Worm (Caenorhabditis elegans): ENCODE results near the gene mec-15.

The mec-15 gene

DNA sequence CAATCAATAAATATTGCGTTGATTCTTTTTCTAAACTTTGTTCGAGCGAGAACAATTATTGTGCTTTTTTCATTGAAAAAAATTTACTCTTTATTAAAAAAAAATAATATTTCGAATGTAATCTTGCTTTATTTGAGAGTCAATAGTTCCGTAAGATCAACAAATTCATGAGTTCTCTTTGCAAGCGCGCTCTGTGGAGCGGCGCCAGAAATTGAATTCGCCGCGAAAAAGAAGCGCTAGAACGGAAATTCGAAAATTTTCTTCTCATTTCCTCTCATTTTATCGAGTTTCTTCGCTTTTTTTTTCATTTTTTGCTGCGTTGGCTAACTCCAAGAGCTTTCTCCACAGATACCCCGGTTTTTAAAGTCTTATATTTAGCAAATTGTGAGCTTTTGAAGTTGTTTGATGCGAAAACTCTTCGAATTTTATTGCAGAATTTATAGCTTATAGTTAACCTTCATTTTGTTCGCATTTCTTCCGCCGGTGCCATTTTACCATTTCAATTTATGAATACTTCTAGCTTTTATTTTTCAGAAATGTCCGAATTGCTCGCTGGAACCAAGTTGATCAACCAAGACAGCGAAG is 42.3 kb downstream of the mec-15 start, which contains the start of gene R05H5.3:
Gene R05H5.3 (plus strand): TSS at position 535 of the 585 bp plus-strand sequence.
- TF ChIP-seq flt-1 (GFP tag; IDR thresholded peaks at IDR 0.05) (no peak), T22C8.4 (GFP tag; IDR thresholded peaks at IDR 0.05) (no peak), cog-1 (tag; optimal IDR thresholded peaks at IDR 0.05) (no peak), ztf-23 (GFP tag; IDR thresholded peaks at IDR 0.05) (no peak)

DNA sequence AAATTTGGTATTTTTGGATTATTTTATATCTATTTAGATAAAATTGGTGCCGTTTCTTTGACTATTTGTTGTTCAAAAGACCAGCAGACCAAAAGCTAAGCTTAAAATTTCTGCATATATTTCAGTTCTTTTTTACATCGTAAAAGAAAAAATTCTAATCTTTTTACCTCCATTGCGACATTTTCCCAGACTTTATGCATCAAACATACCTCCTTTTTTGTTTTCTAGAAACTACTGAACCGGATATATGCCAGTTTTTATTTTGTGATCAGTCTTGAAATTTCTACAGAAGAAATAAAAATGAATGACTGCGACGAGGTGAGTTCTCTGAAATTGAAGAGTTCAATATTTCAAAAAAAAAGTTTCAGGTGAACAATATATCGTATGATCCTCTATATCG is 44.9 kb downstream of the mec-15 start, which contains the start of gene srb-6:
Gene srb-6 (plus strand): TSS at position 301 of the 400 bp plus-strand sequence.
- no peak for TF ChIP-seq cog-1 (tag; optimal IDR thresholded peaks at IDR 0.05)
- TF ChIP-seq ztf-23 (GFP tag; IDR thresholded peaks at IDR 0.05): no peak
- TF ChIP-seq ztf-29 (GFP tag; IDR thresholded peaks at IDR 0.05): no peak
- TF ChIP-seq med-1 (GFP tag; optimal IDR thresholded peaks at IDR 0.05; ENCODE audit: insufficient read depth): no peak
- TF ChIP-seq flt-1 (GFP tag; IDR thresholded peaks at IDR 0.05): no peak
- no peak for TF ChIP-seq klf-2 (GFP tag; conservative IDR thresholded peaks at IDR 0.05)
- TF ChIP-seq tab-1 (GFP tag; IDR thresholded peaks at IDR 0.05): no peak
- TF ChIP-seq ref-1 (GFP tag; conservative IDR thresholded peaks at IDR 0.05): no peak

DNA sequence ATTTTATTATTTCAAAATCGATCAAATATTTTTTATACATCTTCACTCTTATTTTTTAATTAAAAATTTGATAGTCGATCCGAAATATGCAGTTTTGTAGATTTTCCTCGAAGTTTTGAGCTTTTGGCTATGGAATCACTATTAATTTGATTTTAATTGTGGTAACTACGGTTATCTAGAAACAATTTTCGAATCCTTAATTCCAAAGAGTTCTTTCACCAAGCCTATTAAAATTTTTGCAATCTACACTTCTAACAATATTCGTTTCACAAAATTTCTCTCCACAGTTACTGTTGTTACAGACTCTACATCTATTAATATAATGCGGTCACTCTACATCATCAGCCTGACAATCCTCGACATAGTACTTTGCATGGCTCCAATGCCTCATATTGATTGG is 47.3 kb downstream of the mec-15 start, which contains the start of gene R05H5.7:
Gene R05H5.7 (plus strand): TSS at position 301 of the 400 bp plus-strand sequence.
- no peak for TF ChIP-seq ztf-23 (GFP tag; IDR thresholded peaks at IDR 0.05)
- TF ChIP-seq T22C8.4 (GFP tag; IDR thresholded peaks at IDR 0.05): no peak
- TF ChIP-seq cog-1 (tag; optimal IDR thresholded peaks at IDR 0.05): no peak
- TF ChIP-seq tab-1 (GFP tag; IDR thresholded peaks at IDR 0.05): no peak
- no peak for TF ChIP-seq flt-1 (GFP tag; IDR thresholded peaks at IDR 0.05)
- no peak for TF ChIP-seq med-1 (GFP tag; optimal IDR thresholded peaks at IDR 0.05; ENCODE audit: insufficient read depth)
- no peak for TF ChIP-seq ref-1 (GFP tag; conservative IDR thresholded peaks at IDR 0.05)
- TF ChIP-seq ztf-29 (GFP tag; IDR thresholded peaks at IDR 0.05): no peak
- no peak for TF ChIP-seq klf-2 (GFP tag; conservative IDR thresholded peaks at IDR 0.05)

DNA sequence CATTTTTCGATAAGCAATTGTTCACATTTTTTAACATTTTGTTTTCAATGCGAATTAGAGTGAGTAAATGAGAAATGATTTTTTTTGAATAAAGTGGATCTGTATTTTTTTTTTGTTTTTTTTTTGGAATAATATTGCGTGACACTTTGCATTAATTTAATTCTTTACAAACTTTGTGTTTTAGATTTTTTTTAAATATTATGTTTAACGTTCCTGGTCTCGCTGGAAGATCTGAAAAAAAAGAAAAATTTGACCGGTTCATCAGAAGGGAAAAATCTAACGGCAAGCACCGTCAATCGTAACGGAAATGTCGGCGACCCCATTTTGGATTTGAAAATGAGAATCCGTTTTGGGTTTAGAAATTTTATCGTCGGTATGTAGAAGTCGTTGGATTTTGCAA is 50.1 kb downstream of the mec-15 start, which contains the start of gene cdc-25.4:
Gene cdc-25.4 (minus strand): TSS at position 101 of the 400 bp plus-strand sequence.
- TF ChIP-seq ztf-29 (GFP tag; IDR thresholded peaks at IDR 0.05) (no peak), klf-2 (GFP tag; conservative IDR thresholded peaks at IDR 0.05) (no peak), ref-1 (GFP tag; conservative IDR thresholded peaks at IDR 0.05) (no peak), tab-1 (GFP tag; IDR thresholded peaks at IDR 0.05) (no peak), flt-1 (GFP tag; IDR thresholded peaks at IDR 0.05) (no peak), ztf-23 (GFP tag; IDR thresholded peaks at IDR 0.05) (no peak), cog-1 (tag; optimal IDR thresholded peaks at IDR 0.05) (no peak), med-1 (GFP tag; optimal IDR thresholded peaks at IDR 0.05; ENCODE audit: insufficient read depth) (no peak), T22C8.4 (GFP tag; IDR thresholded peaks at IDR 0.05) (no peak)

ce11 chrII:10187808-10188207 is 51.7 kb downstream of the mec-15 start, which contains the start of gene srd-2:
Gene srd-2, minus strand, starts transcription at chrII:10187908.
- TF ChIP-seq med-1 (GFP tag; optimal IDR thresholded peaks at IDR 0.05; ENCODE audit: insufficient read depth): no peak
- no peak for TF ChIP-seq ztf-29 (GFP tag; IDR thresholded peaks at IDR 0.05)
- no peak for TF ChIP-seq T22C8.4 (GFP tag; IDR thresholded peaks at IDR 0.05)
- TF ChIP-seq ref-1 (GFP tag; conservative IDR thresholded peaks at IDR 0.05): no peak
- no peak for TF ChIP-seq ztf-23 (GFP tag; IDR thresholded peaks at IDR 0.05)
- no peak for TF ChIP-seq cog-1 (tag; optimal IDR thresholded peaks at IDR 0.05)
- TF ChIP-seq tab-1 (GFP tag; IDR thresholded peaks at IDR 0.05): no peak
- no peak for TF ChIP-seq flt-1 (GFP tag; IDR thresholded peaks at IDR 0.05)
- TF ChIP-seq klf-2 (GFP tag; conservative IDR thresholded peaks at IDR 0.05): no peak
